Worm (Caenorhabditis elegans): ENCODE data around the gene mif-2.

DNA sequence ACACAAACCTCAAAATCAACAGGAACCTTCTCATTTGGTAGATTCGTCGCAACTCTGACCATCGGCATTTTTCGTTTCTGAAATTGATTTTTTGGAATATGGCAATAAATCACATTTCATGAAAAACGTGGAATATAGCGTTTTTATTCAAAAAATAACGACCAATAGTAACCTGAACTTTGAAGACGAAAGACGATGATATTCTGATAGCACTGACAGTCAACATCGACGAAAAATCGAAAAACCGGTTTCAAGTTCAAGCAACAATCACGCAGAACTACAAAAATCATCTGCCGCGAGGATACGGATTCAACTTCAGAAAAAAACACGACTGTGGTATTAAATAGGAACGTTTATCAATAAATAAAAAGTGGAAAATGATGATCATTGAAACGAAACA lies at the start of gene mif-2:
- TF ChIP-seq tbx-2 (tag; optimal IDR thresholded peaks at IDR 0.05) (no peak), fkh-8 (tag; optimal IDR thresholded peaks at IDR 0.05) (no peak), unc-62 (GFP tag; optimal IDR thresholded peaks at IDR 0.05) (no peak), unc-98 (GFP tag; IDR thresholded peaks at IDR 0.05) (no peak), nhr-237 (tag; optimal IDR thresholded peaks at IDR 0.05) (no peak)
